Fruit fly (Drosophila melanogaster): ENCODE results near the gene sty.

- no peak for TF ChIP-seq psq (optimal IDR thresholded peaks at IDR 0.05)
- TF ChIP-seq pan (optimal IDR thresholded peaks at IDR 0.05): no peak
- no peak for TF ChIP-seq usp (GFP tag; optimal IDR thresholded peaks at IDR 0.05)
- TF ChIP-seq Dll (optimal IDR thresholded peaks at IDR 0.05): no peak
- no peak for TF ChIP-seq CG8478 (optimal IDR thresholded peaks at IDR 0.05)
These were observed 24.9 kb upstream of the sty start for dm6 chr3L:3449680-3450079.
